Worm (Caenorhabditis elegans): ENCODE measurements around the gene F55A11.4.

ce11 chrV:11801076-11801849 lies 31.0 kb downstream of the F55A11.4 start:
- TF ChIP-seq nhr-28 (tag; optimal IDR thresholded peaks at IDR 0.05) (no peak), pqm-1 (tag; optimal IDR thresholded peaks at IDR 0.05) (no peak), Y5F2A.4 (GFP tag; optimal IDR thresholded peaks at IDR 0.05) (no peak), dve-1 (tag; optimal IDR thresholded peaks at IDR 0.05; ENCODE audit: insufficient read depth) (peak; percentile 51), aly-2 (tag; optimal IDR thresholded peaks at IDR 0.05) (no peak), nhr-41 (GFP tag; IDR thresholded peaks at IDR 0.05) (no peak), R02D3.7 (tag; optimal IDR thresholded peaks at IDR 0.05) (no peak)
